Fruit fly (Drosophila melanogaster): ENCODE data around the gene CG12817.
A peak's percentile ranks its signal among the peaks of the same experiment; 100 is the strongest.

CG12817 gene

dm6 chr3R:10263972-10264536 lies 39.5 kb upstream of the CG12817 start, which contains the start of gene Nuak (continued):
- TF ChIP-seq hb (GFP tag; IDR thresholded peaks at IDR 0.05; ENCODE audit: partially characterized antibody), result no peak
- no peak for TF ChIP-seq al (GFP tag; IDR thresholded peaks at IDR 0.05)
- no peak for TF ChIP-seq CG6854 (GFP tag; optimal IDR thresholded peaks at IDR 0.05)
- TF ChIP-seq CG12236 (GFP tag; optimal IDR thresholded peaks at IDR 0.05), result peak; percentile 79
- TF ChIP-seq knrl (GFP tag; IDR thresholded peaks at IDR 0.05; ENCODE audit: partially characterized antibody), result no peak
- TF ChIP-seq Sox102F (GFP tag; optimal IDR thresholded peaks at IDR 0.05), result peak; percentile 80
- TF ChIP-seq sens (GFP tag), result peak; percentile 98
- TF ChIP-seq Tbp (GFP tag; optimal IDR thresholded peaks at IDR 0.05), result no peak
- TF ChIP-seq CG3838 (GFP tag; optimal IDR thresholded peaks at IDR 0.05), result peak; percentile 70
- TF ChIP-seq tx (GFP tag; optimal IDR thresholded peaks at IDR 0.05), result peak; percentile 94
- TF ChIP-seq CG10431 (GFP tag; optimal IDR thresholded peaks at IDR 0.05), result peak; percentile 42
- peak; percentile 61 for TF ChIP-seq sima (GFP tag; optimal IDR thresholded peaks at IDR 0.05)
- no peak for TF ChIP-seq CG31441 (GFP tag; IDR thresholded peaks at IDR 0.05)
- TF ChIP-seq croc (GFP tag; conservative IDR thresholded peaks at IDR 0.05), result peak; percentile 71
- peak; percentile 74 for TF ChIP-seq cato (GFP tag; optimal IDR thresholded peaks at IDR 0.05; ENCODE audit: borderline replicate concordance)
- no peak for TF ChIP-seq CG14860 (GFP tag; IDR thresholded peaks at IDR 0.05; ENCODE audit: partially characterized antibody)
- TF ChIP-seq caup (GFP tag; optimal IDR thresholded peaks at IDR 0.05; ENCODE audit: severe bottlenecking), result peak; percentile 83
- peak; percentile 91 for TF ChIP-seq HmgZ (tag; optimal IDR thresholded peaks at IDR 0.05)
- peak; percentile 78 for TF ChIP-seq CG12299 (tag; optimal IDR thresholded peaks at IDR 0.05)
- peak; percentile 88 for TF ChIP-seq tup (GFP tag; optimal IDR thresholded peaks at IDR 0.05)
- TF ChIP-seq salm (tag; optimal IDR thresholded peaks at IDR 0.05), result peak; percentile 44
- TF ChIP-seq jigr1 (GFP tag; IDR thresholded peaks at IDR 0.05), result no peak
- TF ChIP-seq ems (GFP tag; optimal IDR thresholded peaks at IDR 0.05), result peak; percentile 93
- peak; percentile 70 for TF ChIP-seq CG12219 (GFP tag; optimal IDR thresholded peaks at IDR 0.05)
- TF ChIP-seq CG2875 (GFP tag; optimal IDR thresholded peaks at IDR 0.05), result peak; percentile 74
- TF ChIP-seq CG3726 (GFP tag; IDR thresholded peaks at IDR 0.05), result no peak
- no peak for TF ChIP-seq HLH3B (GFP tag; IDR thresholded peaks at IDR 0.05)
- no peak for TF ChIP-seq lov (optimal IDR thresholded peaks at IDR 0.05)
- TF ChIP-seq lov (GFP tag; IDR thresholded peaks at IDR 0.05), result no peak
- peak; percentile 97 for TF ChIP-seq Gug (GFP tag; IDR thresholded peaks at IDR 0.05)
- TF ChIP-seq dmrt99B (tag; optimal IDR thresholded peaks at IDR 0.05), result peak; percentile 88
- no peak for TF ChIP-seq tap (tag; optimal IDR thresholded peaks at IDR 0.05)
- TF ChIP-seq psq (GFP tag; optimal IDR thresholded peaks at IDR 0.05), result peak; percentile 65
- TF ChIP-seq CG13287 (GFP tag; IDR thresholded peaks at IDR 0.05; ENCODE audit: partially characterized antibody), result no peak
- TF ChIP-seq Side (GFP tag; optimal IDR thresholded peaks at IDR 0.05), result peak; percentile 91
- no peak for TF ChIP-seq CG43689 (GFP tag; IDR thresholded peaks at IDR 0.05)
- TF ChIP-seq Fer2 (tag; optimal IDR thresholded peaks at IDR 0.05), result peak; percentile 79
- peak; percentile 96 for TF ChIP-seq CG7839 (tag; optimal IDR thresholded peaks at IDR 0.05)
- TF ChIP-seq sim (GFP tag; IDR thresholded peaks at IDR 0.05), result no peak
- TF ChIP-seq hkb (optimal IDR thresholded peaks at IDR 0.05), result peak; percentile 84
- no peak for TF ChIP-seq hkb (GFP tag; IDR thresholded peaks at IDR 0.05)
- TF ChIP-seq toy (GFP tag; IDR thresholded peaks at IDR 0.05), result no peak
- TF ChIP-seq gcm2 (GFP tag; optimal IDR thresholded peaks at IDR 0.05), result peak; percentile 74
- peak; percentile 87 for TF ChIP-seq Hr3 (GFP tag; optimal IDR thresholded peaks at IDR 0.05)
- peak; percentile 82 for TF ChIP-seq gsb-n (tag; optimal IDR thresholded peaks at IDR 0.05)
- TF ChIP-seq Eip74EF (GFP tag; optimal IDR thresholded peaks at IDR 0.05), result peak in 1 of 2 experiments; percentile 83
- no peak for TF ChIP-seq CG1024 (GFP tag; IDR thresholded peaks at IDR 0.05)
- no peak for TF ChIP-seq CG16779 (GFP tag; IDR thresholded peaks at IDR 0.05)
- peak; percentile 54 for TF ChIP-seq CG6765 (GFP tag; optimal IDR thresholded peaks at IDR 0.05)
- peak; percentile 98 for TF ChIP-seq jumu (GFP tag; optimal IDR thresholded peaks at IDR 0.05)
- TF ChIP-seq Lpt (GFP tag; optimal IDR thresholded peaks at IDR 0.05), result no peak
